Worm (Caenorhabditis elegans): ENCODE measurements around the gene Y113G7B.28.

ce11 chrV:20182311-20182710 lies 13.5 kb upstream of the Y113G7B.28 start:
- no peak for TF ChIP-seq nhr-237 (tag; optimal IDR thresholded peaks at IDR 0.05)
- no peak for TF ChIP-seq nhr-76 (tag; optimal IDR thresholded peaks at IDR 0.05)
- no peak for TF ChIP-seq sptf-1 (tag; optimal IDR thresholded peaks at IDR 0.05)
- no peak for TF ChIP-seq ceh-39 (tag; optimal IDR thresholded peaks at IDR 0.05)
